Worm (Caenorhabditis elegans) whole organism, L1 larva: Measurements from ENCODE around the gene prx-13.

Experiments used
- C16A3.4 ChIP-seq: fragments of 150-350 bp; optimal IDR thresholded peaks from 2 replicates; lab custom pipeline; 2014; ENCODE audit warnings: missing biosample characterization, missing genetic modification characterization
- F16B12.6 ChIP-seq: fragments of 150-350 bp; optimal IDR thresholded peaks from 2 replicates; lab custom pipeline; 2014; ENCODE audit warnings: missing biosample characterization, missing genetic modification characterization
- aly-2 ChIP-seq: fragments of 150-350 bp; optimal IDR thresholded peaks from 2 replicates; lab custom pipeline; 2014; ENCODE audit warnings: missing biosample characterization, missing genetic modification characterization
- ama-1 ChIP-seq: fragments of 150-350 bp; optimal IDR thresholded peaks from 2 replicates; lab custom pipeline; 2014
- blmp-1 ChIP-seq: fragments of 150-350 bp; optimal IDR thresholded peaks from 2 replicates; lab custom pipeline; 2014; ENCODE audit warnings: missing biosample characterization, missing genetic modification characterization
- ceh-63 ChIP-seq: fragments of 200-800 bp; sonication (Bioruptor generic); optimal IDR thresholded peaks from 2 replicates; lab custom pipeline; 2018; ENCODE audit warnings: mild to moderate bottlenecking, missing genetic modification characterization, missing compliant biosample characterization
- ceh-82 ChIP-seq, 3 experiments: fragments of 150-350 bp in 1 of 3; sonication (generic microtip) in 2 of 3; optimal IDR thresholded peaks; 2 replicates each; lab custom pipeline; 2014 to 2017; ENCODE audit warnings: missing biosample characterization in 3 of 3, missing genetic modification characterization in 3 of 3
- ceh-90 ChIP-seq: sonication (generic microtip); optimal IDR thresholded peaks from 2 replicates; lab custom pipeline; 2016; ENCODE audit warnings: missing genetic modification characterization, missing compliant biosample characterization
- ces-1 ChIP-seq: fragments of 150-350 bp; optimal IDR thresholded peaks from 2 replicates; lab custom pipeline; 2014; ENCODE audit warnings: missing biosample characterization, missing genetic modification reagents, missing genetic modification characterization
- efl-1 ChIP-seq, 4 experiments: fragments of 150-350 bp; optimal IDR thresholded peaks in 3 of 4; peaks in 1 of 4; 1 replicate in 1 of 4; 2 replicates in 3 of 4; lab custom pipeline; 2014; ENCODE audit warnings: missing biosample characterization in 2 of 4, missing genetic modification characterization in 2 of 4, missing genetic modification reagents in 2 of 4
- egl-27 ChIP-seq, 2 experiments: fragments of 150-350 bp in 1 of 2; sonication (generic microtip); optimal IDR thresholded peaks; 3 replicates each; lab custom pipeline; 2017 to 2018; ENCODE audit warnings: missing biosample characterization in 2 of 2, missing genetic modification characterization in 2 of 2, missing genetic modification reagents in 2 of 2
- elt-2 ChIP-seq: sonication (generic microtip); optimal IDR thresholded peaks from 2 replicates; lab custom pipeline; 2016; ENCODE audit warnings: missing genetic modification characterization, mild to moderate bottlenecking, inconsistent platforms, missing compliant biosample characterization, missing genetic modification reagents
- elt-3 ChIP-seq, 6 experiments: fragments of 150-350 bp in 1 of 6; sonication (generic microtip); optimal IDR thresholded peaks; 2 replicates each; lab custom pipeline; 2017 to 2018; ENCODE audit warnings: missing biosample characterization in 6 of 6, missing genetic modification characterization in 6 of 6, inconsistent platforms in 1 of 6
- ets-5 ChIP-seq: fragments of 200-800 bp; sonication (Bioruptor generic); IDR thresholded peaks from 2 replicates; pipeline ENCODE4 v1.3.6; 2022; ENCODE audit warnings: missing genetic modification characterization, missing compliant biosample characterization
- fkh-10 ChIP-seq: sonication (generic microtip); optimal IDR thresholded peaks from 2 replicates; lab custom pipeline; 2017; ENCODE audit warnings: missing biosample characterization, missing genetic modification reagents, missing genetic modification characterization
- hlh-17 ChIP-seq: fragments of 200-800 bp; sonication (Bioruptor generic); optimal IDR thresholded peaks from 2 replicates; lab custom pipeline; 2018; ENCODE audit warnings: missing genetic modification characterization, mild to moderate bottlenecking, missing compliant biosample characterization, moderate library complexity, borderline replicate concordance
- hlh-4 ChIP-seq: sonication (generic microtip); optimal IDR thresholded peaks from 2 replicates; lab custom pipeline; 2016; ENCODE audit warnings: mild to moderate bottlenecking, missing genetic modification characterization, missing compliant biosample characterization
- hpl-2 ChIP-seq: fragments of 150-350 bp; optimal IDR thresholded peaks from 2 replicates; lab custom pipeline; 2014; ENCODE audit warnings: missing biosample characterization, missing genetic modification reagents, missing genetic modification characterization
- isw-1 ChIP-seq: fragments of 200-800 bp; sonication (Bioruptor generic); IDR thresholded peaks from 2 replicates; pipeline ENCODE4 v1.3.6; 2022; ENCODE audit warnings: missing genetic modification characterization, missing compliant biosample characterization
- lin-13 ChIP-seq: fragments of 150-350 bp; optimal IDR thresholded peaks from 2 replicates; lab custom pipeline; 2014; ENCODE audit warnings: missing biosample characterization, missing genetic modification reagents, missing genetic modification characterization
- lin-14 ChIP-seq: fragments of 200-800 bp; sonication (Bioruptor generic); optimal IDR thresholded peaks from 2 replicates; lab custom pipeline; 2018; ENCODE audit warnings: mild to moderate bottlenecking, missing genetic modification characterization, moderate library complexity, missing compliant biosample characterization
- lin-15B ChIP-seq: fragments of 150-350 bp; sonication (generic microtip); optimal IDR thresholded peaks from 3 replicates; lab custom pipeline; 2014; ENCODE audit warnings: missing biosample characterization, missing genetic modification characterization
- lin-35 ChIP-seq, 2 experiments: fragments of 150-350 bp; optimal IDR thresholded peaks; 2 replicates each; lab custom pipeline; 2014; ENCODE audit warnings: missing biosample characterization in 2 of 2, missing genetic modification characterization in 2 of 2, missing genetic modification reagents in 2 of 2
- lin-39 ChIP-seq: fragments of 150-350 bp; optimal IDR thresholded peaks from 2 replicates; lab custom pipeline; 2014; ENCODE audit warnings: missing biosample characterization, missing genetic modification reagents, missing genetic modification characterization
- lsy-2 ChIP-seq, 2 experiments: fragments of 150-350 bp; optimal IDR thresholded peaks; 2 replicates each; lab custom pipeline; 2014; ENCODE audit warnings: missing biosample characterization in 2 of 2, missing genetic modification characterization in 2 of 2
- mdl-1 ChIP-seq, 2 experiments: fragments of 150-350 bp; optimal IDR thresholded peaks; 2 replicates each; lab custom pipeline; 2014 to 2017; ENCODE audit warnings: missing biosample characterization in 2 of 2, missing genetic modification characterization in 2 of 2, inconsistent platforms in 1 of 2
- mef-2 ChIP-seq: fragments of 150-350 bp; optimal IDR thresholded peaks from 2 replicates; lab custom pipeline; 2014; ENCODE audit warnings: missing biosample characterization, missing genetic modification characterization
- nhr-11 ChIP-seq: fragments of 150-350 bp; optimal IDR thresholded peaks from 2 replicates; lab custom pipeline; 2014; ENCODE audit warnings: missing biosample characterization, missing genetic modification characterization
- nhr-19 ChIP-seq: fragments of 200-800 bp; sonication (Bioruptor generic); conservative IDR thresholded peaks from 2 replicates; pipeline ENCODE4 v1.3.6; 2022; ENCODE audit warnings: missing genetic modification characterization, missing compliant biosample characterization
- nhr-20 ChIP-seq: sonication (generic microtip); optimal IDR thresholded peaks from 2 replicates; lab custom pipeline; 2016; ENCODE audit warnings: mild to moderate bottlenecking, missing genetic modification characterization, missing compliant biosample characterization
- nhr-237 ChIP-seq: fragments of 150-350 bp; optimal IDR thresholded peaks from 2 replicates; lab custom pipeline; 2014; ENCODE audit warnings: missing biosample characterization, missing genetic modification characterization
- nhr-47 ChIP-seq: sonication (generic microtip); optimal IDR thresholded peaks from 2 replicates; lab custom pipeline; 2016; ENCODE audit warnings: mild to moderate bottlenecking, missing genetic modification characterization, moderate library complexity, missing compliant biosample characterization
- nhr-76 ChIP-seq: sonication (generic microtip); optimal IDR thresholded peaks from 2 replicates; lab custom pipeline; 2017; ENCODE audit warnings: missing biosample characterization, missing genetic modification characterization
- nhr-77 ChIP-seq: fragments of 150-350 bp; optimal IDR thresholded peaks from 2 replicates; lab custom pipeline; 2014; ENCODE audit warnings: missing biosample characterization, missing genetic modification characterization
- nhr-84 ChIP-seq: sonication (generic microtip); optimal IDR thresholded peaks from 2 replicates; lab custom pipeline; 2017; ENCODE audit warnings: missing biosample characterization, missing genetic modification characterization
- nhr-85 ChIP-seq: sonication (generic microtip); peaks from one replicate; lab custom pipeline; 2016; ENCODE audit warnings: missing genetic modification characterization, inconsistent platforms, missing compliant biosample characterization
- nhr-90 ChIP-seq: sonication (generic microtip); optimal IDR thresholded peaks from 2 replicates; lab custom pipeline; 2016; ENCODE audit warnings: mild to moderate bottlenecking, missing genetic modification characterization, missing compliant biosample characterization; ENCODE audit not compliant: poor library complexity
- pag-3 ChIP-seq: sonication (generic microtip); optimal IDR thresholded peaks from 2 replicates; lab custom pipeline; 2017; ENCODE audit warnings: missing genetic modification characterization, mild to moderate bottlenecking, missing compliant biosample characterization, antibody characterized with exemption, borderline replicate concordance; ENCODE audit not compliant: insufficient read depth
- pax-3 ChIP-seq: fragments of 200-800 bp; sonication (Bioruptor generic); optimal IDR thresholded peaks from 2 replicates; lab custom pipeline; 2018; ENCODE audit warnings: mild to moderate bottlenecking, missing genetic modification characterization, moderate library complexity, missing compliant biosample characterization
- rnt-1 ChIP-seq: sonication (generic microtip); optimal IDR thresholded peaks from 2 replicates; lab custom pipeline; 2016; ENCODE audit warnings: mild to moderate bottlenecking, missing genetic modification characterization, moderate library complexity, missing compliant biosample characterization
- skn-1 ChIP-seq: fragments of 150-350 bp; optimal IDR thresholded peaks from 2 replicates; lab custom pipeline; 2014; ENCODE audit warnings: missing biosample characterization, missing genetic modification characterization
- snpc-4 ChIP-seq: fragments of 150-350 bp; optimal IDR thresholded peaks from 2 replicates; lab custom pipeline; 2014; ENCODE audit warnings: missing biosample characterization, missing genetic modification characterization
- unc-30 ChIP-seq: sonication (generic microtip); optimal IDR thresholded peaks from 2 replicates; lab custom pipeline; 2017; ENCODE audit warnings: missing biosample characterization, missing genetic modification characterization
- unc-86 ChIP-seq: sonication (generic microtip); optimal IDR thresholded peaks from 2 replicates; lab custom pipeline; 2016; ENCODE audit warnings: missing genetic modification characterization, missing compliant biosample characterization
- unc-98 ChIP-seq: fragments of 200-800 bp; sonication (Bioruptor generic); IDR thresholded peaks from 2 replicates; pipeline ENCODE4 v1.3.6; 2022; ENCODE audit warnings: missing genetic modification characterization, missing compliant biosample characterization
- zip-4 ChIP-seq: fragments of 200-800 bp; sonication (Bioruptor generic); optimal IDR thresholded peaks from 2 replicates; lab custom pipeline; 2018; ENCODE audit warnings: mild to moderate bottlenecking, missing genetic modification characterization, moderate library complexity, missing compliant biosample characterization

Gene prx-13

ce11 chrII:7289923-7290476 is 38.2 kb upstream of the prx-13 start, which contains the start of gene C30G12.2:
Gene C30G12.2, plus strand, starts transcription at chrII:7290426.
- TF ChIP-seq elt-2 (tag; lab: Kevin White, UChicago) = peak; percentile 61
- TF ChIP-seq elt-3 (tag; optimal IDR thresholded peaks at IDR 0.05; lab: Kevin White, UChicago) = no peak
- no peak for TF ChIP-seq unc-86 (tag; lab: Kevin White, UChicago)

- TF ChIP-seq elt-3 (tag; optimal IDR thresholded peaks at IDR 0.05; lab: Kevin White, UChicago) (peak in 5 of 6 experiments; percentile 50 to 97 (median 72)), lsy-2 (tag; optimal IDR thresholded peaks at IDR 0.05; lab: Kevin White, UChicago) (no peak), ets-5 (GFP tag; lab: Robert Waterston, UW) (no peak), aly-2 (tag; lab: Kevin White, UChicago) (no peak), lin-14 (GFP tag; lab: Kevin White, UChicago) (peak; percentile 59), nhr-237 (tag; lab: Kevin White, UChicago) (no peak), nhr-90 (tag; lab: Kevin White, UChicago) (peak; percentile 47), nhr-19 (GFP tag; lab: Robert Waterston, UW) (peak; percentile 47), pag-3 (tag; lab: Kevin White, UChicago) (no peak), lin-13 (no peak), elt-2 (tag; lab: Kevin White, UChicago) (peak; percentile 53), blmp-1 (tag; lab: Kevin White, UChicago) (peak; percentile 37), nhr-20 (peak; percentile 68), nhr-84 (tag; lab: Kevin White, UChicago) (no peak), zip-4 (GFP tag; lab: Kevin White, UChicago) (peak; percentile 14), ceh-82 (tag; optimal IDR thresholded peaks at IDR 0.05; lab: Kevin White, UChicago) (no peak), rnt-1 (tag; lab: Kevin White, UChicago) (no peak), C16A3.4 (peak; percentile 8), lin-39 (tag; lab: Kevin White, UChicago) (no peak), fkh-10 (GFP tag; lab: Kevin White, UChicago) (no peak), efl-1 (optimal IDR thresholded peaks at IDR 0.05; lab: Kevin White, UChicago) (no peak), efl-1 (GFP tag; optimal IDR thresholded peaks at IDR 0.05 in 1 of 2; lab: Kevin White, UChicago) (peak in 1 of 2 experiments; percentile 82), lin-35 (GFP tag; optimal IDR thresholded peaks at IDR 0.05; lab: Kevin White, UChicago) (peak in 1 of 2 experiments; percentile 57), unc-98 (GFP tag; lab: Robert Waterston, UW) (no peak), snpc-4 (tag; lab: Kevin White, UChicago) (no peak), lin-15B (tag; lab: Kevin White, UChicago) (no peak), skn-1 (tag; lab: Kevin White, UChicago) (peak; percentile 0), nhr-85 (tag; lab: Kevin White, UChicago) (peak; percentile 77), ceh-90 (tag; lab: Kevin White, UChicago) (no peak)
- TF ChIP-seq, all 84 proteins: peak for 13
These were observed 35.9 kb upstream of the prx-13 start for ce11 chrII:7287709-7288108.

ce11 chrII:7287140-7287539 is 35.3 kb upstream of the prx-13 start:
- TF ChIP-seq hlh-17 (GFP tag; lab: Kevin White, UChicago) (no peak), nhr-11 (tag; lab: Kevin White, UChicago) (no peak), efl-1 (optimal IDR thresholded peaks at IDR 0.05; lab: Kevin White, UChicago) (no peak), efl-1 (GFP tag; optimal IDR thresholded peaks at IDR 0.05 in 1 of 2; lab: Kevin White, UChicago) (peak in 1 of 2 experiments; percentile 59), ama-1 (lab: Kevin White, UChicago) (no peak), nhr-19 (GFP tag; lab: Robert Waterston, UW) (no peak)

ce11 chrII:7283063-7283462 is 31.2 kb upstream of the prx-13 start:
- TF ChIP-seq mef-2 (tag; lab: Kevin White, UChicago) (no peak), nhr-47 (peak; percentile 56), F16B12.6 (tag; lab: Kevin White, UChicago) (no peak), nhr-77 (tag; lab: Kevin White, UChicago) (no peak), fkh-10 (GFP tag; lab: Kevin White, UChicago) (no peak), mdl-1 (tag; optimal IDR thresholded peaks at IDR 0.05; lab: Kevin White, UChicago) (no peak), ceh-63 (no peak), pax-3 (tag; lab: Kevin White, UChicago) (peak; percentile 81), ceh-82 (tag; optimal IDR thresholded peaks at IDR 0.05; lab: Kevin White, UChicago) (no peak), egl-27 (tag; optimal IDR thresholded peaks at IDR 0.05; lab: Kevin White, UChicago) (no peak), ces-1 (GFP tag; lab: Kevin White, UChicago) (no peak), nhr-76 (tag; lab: Kevin White, UChicago) (no peak), hlh-4 (tag; lab: Kevin White, UChicago) (no peak), aly-2 (tag; lab: Kevin White, UChicago) (no peak), unc-30 (no peak), hpl-2 (no peak), isw-1 (GFP tag; lab: Robert Waterston, UW) (no peak), nhr-237 (tag; lab: Kevin White, UChicago) (no peak)
